Worm (Caenorhabditis elegans): ENCODE data around the gene C32D5.8.

The C32D5.8 gene

DNA sequence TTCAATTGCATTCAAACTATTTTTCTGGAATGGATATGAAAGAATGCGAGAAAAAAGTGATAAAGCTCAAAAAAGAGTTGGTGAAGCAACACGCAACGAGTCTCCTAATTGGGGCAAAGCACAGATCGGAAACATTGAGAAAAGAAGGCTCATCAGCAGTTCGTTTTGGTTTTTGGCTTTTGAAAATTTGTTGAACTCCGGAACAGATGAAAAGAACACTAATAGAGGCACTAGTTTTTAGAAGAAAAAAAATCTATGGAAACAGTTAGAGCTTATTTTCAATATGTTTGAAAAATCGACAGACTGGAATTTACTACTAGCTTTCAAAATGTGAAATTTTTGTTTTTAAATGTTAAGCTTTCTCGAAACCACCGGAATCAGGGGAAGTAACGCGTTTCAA, 33.9 kb downstream of the C32D5.8 start:
- no peak for TF ChIP-seq nhr-237 (tag; optimal IDR thresholded peaks at IDR 0.05)

- TF ChIP-seq nhr-77 (tag; optimal IDR thresholded peaks at IDR 0.05) (no peak), gmeb-1 (tag; optimal IDR thresholded peaks at IDR 0.05) (no peak), aly-2 (tag; optimal IDR thresholded peaks at IDR 0.05) (no peak), lsy-2 (tag; optimal IDR thresholded peaks at IDR 0.05) (peak in 1 of 2 experiments; percentile 10)
Observed at ce11 chrII:6311459-6311858, 34.3 kb downstream of the C32D5.8 start.

DNA sequence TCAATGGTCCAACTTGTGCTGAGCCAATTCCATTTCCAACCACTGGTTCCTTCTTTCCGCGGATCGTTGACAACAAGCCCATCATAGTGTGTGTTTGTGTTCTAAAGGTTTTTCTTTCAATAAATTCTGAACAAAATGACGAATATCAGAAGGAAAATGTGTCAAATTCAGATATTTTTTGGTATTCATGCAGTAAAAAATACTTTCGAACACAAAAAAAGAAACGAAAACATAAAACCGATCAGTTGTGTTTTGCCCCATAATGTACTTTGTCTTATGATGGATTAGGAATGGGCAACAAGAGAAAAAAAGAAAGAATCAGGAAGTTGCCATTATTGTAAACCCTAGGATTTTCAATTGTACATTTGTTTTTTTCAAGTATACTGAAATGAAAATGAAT, 36.6 kb downstream of the C32D5.8 start, which contains the start of gene glb-10:
glb-10 (minus strand) TSS at position 101 of the 400 bp plus-strand sequence.
- TF ChIP-seq F13H6.1 (tag; optimal IDR thresholded peaks at IDR 0.05) (no peak), ztf-11 (tag; optimal IDR thresholded peaks at IDR 0.05) (no peak), nhr-11 (tag; optimal IDR thresholded peaks at IDR 0.05) (no peak), nhr-129 (tag; optimal IDR thresholded peaks at IDR 0.05) (no peak), dmd-4 (tag; optimal IDR thresholded peaks at IDR 0.05) (no peak), blmp-1 (tag; optimal IDR thresholded peaks at IDR 0.05; ENCODE audit: insufficient read depth) (no peak), snpc-4 (tag; optimal IDR thresholded peaks at IDR 0.05) (no peak), nhr-25 (tag; optimal IDR thresholded peaks at IDR 0.05) (no peak), lin-11 (tag; optimal IDR thresholded peaks at IDR 0.05) (no peak), nhr-77 (tag; optimal IDR thresholded peaks at IDR 0.05) (no peak), alr-1 (tag; optimal IDR thresholded peaks at IDR 0.05) (no peak), unc-55 (GFP tag; optimal IDR thresholded peaks at IDR 0.05) (no peak)

- TF ChIP-seq dmd-4 (tag; optimal IDR thresholded peaks at IDR 0.05) (no peak), lin-13 (GFP tag; optimal IDR thresholded peaks at IDR 0.05) (no peak), ceh-16 (tag; optimal IDR thresholded peaks at IDR 0.05) (no peak), elt-1 (tag; optimal IDR thresholded peaks at IDR 0.05) (no peak), mab-5 (tag; optimal IDR thresholded peaks at IDR 0.05) (no peak), F13H6.1 (tag; optimal IDR thresholded peaks at IDR 0.05) (no peak), ztf-1 (GFP tag; conservative IDR thresholded peaks at IDR 0.05) (no peak), blmp-1 (tag; optimal IDR thresholded peaks at IDR 0.05; ENCODE audit: insufficient read depth) (no peak), ZK546.5 (tag; optimal IDR thresholded peaks at IDR 0.05) (no peak), lin-39 (tag; optimal IDR thresholded peaks at IDR 0.05) (no peak), sem-4 (tag; optimal IDR thresholded peaks at IDR 0.05) (no peak), C34F6.9 (tag; optimal IDR thresholded peaks at IDR 0.05) (no peak), egl-27 (tag; optimal IDR thresholded peaks at IDR 0.05) (no peak), skn-1 (tag; optimal IDR thresholded peaks at IDR 0.05) (no peak), alr-1 (tag; optimal IDR thresholded peaks at IDR 0.05) (no peak), nhr-6 (tag; optimal IDR thresholded peaks at IDR 0.05) (no peak), nhr-23 (tag; optimal IDR thresholded peaks at IDR 0.05) (no peak)
Observed at ce11 chrII:6306125-6306524, 39.6 kb downstream of the C32D5.8 start, which contains the start of gene C29F5.8. Gene C29F5.8, plus strand, starts transcription at chrII:6306425.

ce11 chrII:6303209-6303740, 42.5 kb downstream of the C32D5.8 start, which contains the start of gene C29F5.1:
Gene C29F5.1, plus strand, starts transcription at chrII:6303525.
- TF ChIP-seq sma-3 (GFP tag; optimal IDR thresholded peaks at IDR 0.05) (no peak), nhr-23 (tag; optimal IDR thresholded peaks at IDR 0.05) (no peak), nhr-11 (tag; optimal IDR thresholded peaks at IDR 0.05) (no peak), lin-13 (GFP tag; optimal IDR thresholded peaks at IDR 0.05) (no peak), nhr-129 (tag; optimal IDR thresholded peaks at IDR 0.05) (peak; percentile 46), ama-1 (optimal IDR thresholded peaks at IDR 0.05) (no peak), snpc-4 (tag; optimal IDR thresholded peaks at IDR 0.05) (no peak), mdl-1 (tag; optimal IDR thresholded peaks at IDR 0.05) (no peak), lsy-2 (tag; optimal IDR thresholded peaks at IDR 0.05) (no peak), Y55F3AM.14 (GFP tag; optimal IDR thresholded peaks at IDR 0.05) (no peak), aly-2 (tag; optimal IDR thresholded peaks at IDR 0.05) (no peak), unc-55 (GFP tag; optimal IDR thresholded peaks at IDR 0.05) (no peak), nhr-12 (tag; optimal IDR thresholded peaks at IDR 0.05) (no peak), F13H6.1 (tag; optimal IDR thresholded peaks at IDR 0.05) (peak; percentile 11), sma-9 (GFP tag; optimal IDR thresholded peaks at IDR 0.05) (peak; percentile 6), sma-9 (tag; optimal IDR thresholded peaks at IDR 0.05) (no peak), peb-1 (tag; optimal IDR thresholded peaks at IDR 0.05) (no peak)
